Worm (Caenorhabditis elegans): ENCODE measurements around the gene C47E8.11.

DNA sequence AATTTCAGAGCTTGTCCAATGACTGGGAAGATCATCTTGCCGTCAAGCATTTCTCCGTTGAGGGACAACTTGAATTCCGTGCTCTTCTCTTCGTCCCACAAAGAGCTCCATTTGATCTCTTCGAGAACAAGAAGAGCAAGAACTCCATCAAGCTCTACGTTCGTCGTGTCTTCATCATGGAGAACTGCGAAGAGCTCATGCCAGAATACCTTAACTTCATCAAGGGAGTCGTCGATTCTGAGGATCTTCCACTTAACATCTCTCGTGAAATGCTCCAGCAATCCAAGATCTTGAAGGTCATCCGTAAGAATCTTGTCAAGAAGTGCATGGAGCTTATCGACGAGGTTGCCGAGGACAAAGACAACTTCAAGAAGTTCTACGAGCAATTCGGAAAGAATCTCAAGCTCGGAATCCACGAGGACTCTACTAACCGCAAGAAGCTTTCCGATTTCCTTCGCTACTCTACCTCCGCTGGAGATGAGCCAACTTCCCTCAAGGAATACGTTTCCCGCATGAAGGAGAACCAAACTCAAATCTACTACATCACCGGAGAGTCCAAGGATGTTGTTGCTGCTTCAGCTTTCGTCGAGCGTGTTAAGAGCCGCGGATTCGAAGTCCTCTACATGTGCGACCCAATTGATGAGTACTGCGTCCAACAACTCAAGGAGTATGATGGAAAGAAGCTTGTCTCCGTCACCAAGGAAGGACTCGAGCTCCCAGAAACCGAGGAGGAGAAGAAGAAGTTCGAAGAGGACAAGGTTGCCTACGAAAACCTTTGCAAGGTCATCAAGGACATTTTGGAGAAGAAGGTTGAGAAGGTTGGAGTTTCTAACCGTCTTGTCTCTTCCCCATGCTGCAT is 1.1 kb upstream of the C47E8.11 start:
- TF ChIP-seq aly-2 (tag; optimal IDR thresholded peaks at IDR 0.05), result no peak
- no peak for TF ChIP-seq unc-55 (GFP tag; optimal IDR thresholded peaks at IDR 0.05)
- TF ChIP-seq ceh-16 (tag; optimal IDR thresholded peaks at IDR 0.05), result no peak
- no peak for TF ChIP-seq nhr-6 (tag; optimal IDR thresholded peaks at IDR 0.05)
- no peak for TF ChIP-seq nhr-12 (tag; optimal IDR thresholded peaks at IDR 0.05)
- TF ChIP-seq ztf-4 (tag; optimal IDR thresholded peaks at IDR 0.05), result peak; percentile 16
